Worm (Caenorhabditis elegans) whole organism, late embryonic: ENCODE results near the gene cyn-11.

ENCODE experiments used
- K09A11.1 ChIP-seq: sonication (generic microtip); optimal IDR thresholded peaks from 2 replicates; lab custom pipeline; 2017; ENCODE audit warnings: antibody characterized with exemption, mild to moderate bottlenecking, missing genetic modification characterization, missing compliant biosample characterization; ENCODE audit not compliant: insufficient read depth
- Y22D7AL.16 ChIP-seq: sonication (generic microtip); optimal IDR thresholded peaks from 2 replicates; lab custom pipeline; 2016; ENCODE audit warnings: missing genetic modification characterization, missing compliant biosample characterization
- ceh-14 ChIP-seq: sonication (generic microtip); optimal IDR thresholded peaks from 2 replicates; lab custom pipeline; 2016; ENCODE audit warnings: missing genotype, missing genetic modification characterization, missing compliant biosample characterization
- ceh-2 ChIP-seq: sonication (generic microtip); optimal IDR thresholded peaks from 2 replicates; lab custom pipeline; 2016; ENCODE audit warnings: missing genotype, missing genetic modification characterization, missing compliant biosample characterization
- ceh-24 ChIP-seq: sonication (generic microtip); optimal IDR thresholded peaks from 2 replicates; lab custom pipeline; 2016; ENCODE audit warnings: mild to moderate bottlenecking, missing genetic modification characterization, missing compliant biosample characterization
- ceh-30 ChIP-seq: fragments of 150-350 bp; optimal IDR thresholded peaks from 2 replicates; lab custom pipeline; 2014; ENCODE audit warnings: missing biosample characterization, missing genetic modification characterization
- ceh-48 ChIP-seq: sonication (generic microtip); optimal IDR thresholded peaks from 2 replicates; lab custom pipeline; 2016; ENCODE audit warnings: missing genetic modification characterization, inconsistent platforms, missing compliant biosample characterization
- ceh-9 ChIP-seq: sonication (generic microtip); optimal IDR thresholded peaks from 2 replicates; lab custom pipeline; 2016; ENCODE audit warnings: mild to moderate bottlenecking, missing genetic modification characterization, inconsistent platforms, missing compliant biosample characterization
- dmd-4 ChIP-seq: sonication (generic microtip); optimal IDR thresholded peaks from 2 replicates; lab custom pipeline; 2016; ENCODE audit warnings: borderline replicate concordance, missing genetic modification characterization, missing compliant biosample characterization
- elt-2 ChIP-seq: sonication (generic microtip); optimal IDR thresholded peaks from 2 replicates; lab custom pipeline; 2016; ENCODE audit warnings: missing genetic modification reagents, missing genetic modification characterization, missing compliant biosample characterization
- elt-4 ChIP-seq: sonication (generic microtip); optimal IDR thresholded peaks from 2 replicates; lab custom pipeline; 2016; ENCODE audit warnings: missing genetic modification characterization, missing compliant biosample characterization
- eyg-1 ChIP-seq: sonication (generic microtip); optimal IDR thresholded peaks from 2 replicates; lab custom pipeline; 2016; ENCODE audit warnings: missing genotype, missing genetic modification characterization, missing compliant biosample characterization
- fax-1 ChIP-seq: sonication (generic microtip); optimal IDR thresholded peaks from 2 replicates; lab custom pipeline; 2016; ENCODE audit warnings: missing genotype, missing genetic modification characterization, missing compliant biosample characterization
- fkh-10 ChIP-seq: fragments of 150-350 bp; optimal IDR thresholded peaks from 2 replicates; lab custom pipeline; 2014; ENCODE audit warnings: missing biosample characterization, missing genetic modification reagents, missing genetic modification characterization
- gmeb-2 ChIP-seq: sonication (generic microtip); optimal IDR thresholded peaks from 2 replicates; lab custom pipeline; 2016; ENCODE audit warnings: missing genetic modification characterization, inconsistent platforms, missing compliant biosample characterization
- hlh-13 ChIP-seq: fragments of 200-800 bp; sonication (Bioruptor generic); optimal IDR thresholded peaks from 2 replicates; lab custom pipeline; 2018; ENCODE audit warnings: mild to moderate bottlenecking, missing genetic modification characterization, missing compliant biosample characterization
- hlh-15 ChIP-seq: sonication (generic microtip); optimal IDR thresholded peaks from 2 replicates; lab custom pipeline; 2016; ENCODE audit warnings: missing genetic modification characterization, missing compliant biosample characterization
- hlh-30 ChIP-seq: sonication (generic microtip); optimal IDR thresholded peaks from 2 replicates; lab custom pipeline; 2017; ENCODE audit warnings: antibody characterized with exemption, missing genetic modification characterization, missing compliant biosample characterization; ENCODE audit not compliant: insufficient read depth
- hlh-6 ChIP-seq: sonication (generic microtip); optimal IDR thresholded peaks from 2 replicates; lab custom pipeline; 2016; ENCODE audit warnings: missing genotype, missing genetic modification characterization, missing compliant biosample characterization
- hlh-8 ChIP-seq: sonication (generic microtip); optimal IDR thresholded peaks from 2 replicates; lab custom pipeline; 2016; ENCODE audit warnings: missing genotype, missing genetic modification characterization, missing compliant biosample characterization
- lin-11 ChIP-seq: fragments of 200-800 bp; sonication (Bioruptor generic); optimal IDR thresholded peaks from 2 replicates; lab custom pipeline; 2018; ENCODE audit warnings: mild to moderate bottlenecking, missing genetic modification characterization, missing compliant biosample characterization
- nhr-11 ChIP-seq: fragments of 150-350 bp; optimal IDR thresholded peaks from 2 replicates; lab custom pipeline; 2014; ENCODE audit warnings: missing biosample characterization, missing genetic modification characterization
- npax-4 ChIP-seq: sonication (generic microtip); optimal IDR thresholded peaks from 2 replicates; lab custom pipeline; 2016; ENCODE audit warnings: missing genetic modification characterization, missing compliant biosample characterization
- pax-1 ChIP-seq: fragments of 150-350 bp; optimal IDR thresholded peaks from 2 replicates; lab custom pipeline; 2014; ENCODE audit warnings: missing biosample characterization, missing genetic modification characterization
- pha-2 ChIP-seq: sonication (generic microtip); optimal IDR thresholded peaks from 2 replicates; lab custom pipeline; 2017; ENCODE audit warnings: mild to moderate bottlenecking, missing genetic modification characterization, missing compliant biosample characterization
- pha-4 ChIP-seq: fragments of 150-350 bp; optimal IDR thresholded peaks from 2 replicates; lab custom pipeline; 2018; ENCODE audit warnings: missing biosample characterization, missing genetic modification reagents, missing genetic modification characterization
- ref-2 ChIP-seq: sonication (generic microtip); optimal IDR thresholded peaks from 2 replicates; lab custom pipeline; 2016; ENCODE audit warnings: missing genetic modification characterization, missing compliant biosample characterization
- sdc-2 ChIP-seq: sonication (generic microtip); optimal IDR thresholded peaks from 2 replicates; lab custom pipeline; 2016; ENCODE audit warnings: missing genotype, missing genetic modification characterization, missing compliant biosample characterization
- syd-9 ChIP-seq: sonication (generic microtip); optimal IDR thresholded peaks from 2 replicates; lab custom pipeline; 2016; ENCODE audit warnings: mild to moderate bottlenecking, missing genetic modification characterization, moderate library complexity, missing compliant biosample characterization
- unc-3 ChIP-seq, 2 experiments: fragments of 200-800 bp in 1 of 2; sonication (Bioruptor generic) in 1 of 2; sonication (generic microtip) in 1 of 2; conservative IDR thresholded peaks in 1 of 2; optimal IDR thresholded peaks in 1 of 2; 2 replicates each; pipeline versions ENCODE4 v1.3.6 to Lab custom; 2016 to 2022; ENCODE audit warnings: missing compliant biosample characterization in 2 of 2, missing genetic modification characterization in 2 of 2, missing genetic modification reagents in 1 of 2
- unc-86 ChIP-seq: sonication (generic microtip); optimal IDR thresholded peaks from 2 replicates; lab custom pipeline; 2016; ENCODE audit warnings: missing genetic modification characterization, missing compliant biosample characterization
- ztf-16 ChIP-seq: sonication (generic microtip); optimal IDR thresholded peaks from 2 replicates; lab custom pipeline; 2017; ENCODE audit warnings: missing genetic modification characterization, missing compliant biosample characterization

Gene cyn-11

DNA sequence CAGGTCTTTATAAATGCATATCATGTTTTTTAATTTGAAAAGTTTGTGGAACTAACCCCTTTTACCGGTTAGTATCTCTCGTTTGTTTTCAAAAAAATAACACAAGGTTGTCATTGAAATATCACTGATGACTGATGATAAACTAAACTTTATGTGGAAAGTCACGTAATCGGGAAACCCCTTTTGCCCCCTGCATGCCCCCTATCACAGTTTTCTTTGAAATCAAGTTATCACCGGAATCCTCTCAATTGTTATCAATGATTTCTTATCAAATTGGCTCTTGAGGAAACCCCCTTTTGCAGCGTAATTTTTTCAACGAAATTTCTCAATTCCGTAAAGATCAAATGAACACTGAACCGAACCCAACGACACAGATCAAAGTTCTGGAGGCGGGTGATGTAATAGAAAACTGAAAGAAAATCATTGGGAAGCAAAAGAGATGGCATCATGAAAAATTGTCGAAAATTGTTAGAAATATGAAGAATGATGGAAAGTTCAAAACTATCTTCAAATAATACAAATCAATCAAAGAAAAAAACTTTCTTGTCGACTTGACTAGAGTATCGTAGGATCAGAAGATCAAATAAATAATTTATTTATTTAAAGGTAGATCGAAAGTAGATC lies 24.4 kb upstream of the cyn-11 start:
- TF ChIP-seq ceh-14 (tag; lab: Kevin White, UChicago) (no peak), Y22D7AL.16 (no peak), ztf-16 (tag; lab: Kevin White, UChicago) (no peak), elt-2 (tag; lab: Kevin White, UChicago) (peak; percentile 95)

DNA sequence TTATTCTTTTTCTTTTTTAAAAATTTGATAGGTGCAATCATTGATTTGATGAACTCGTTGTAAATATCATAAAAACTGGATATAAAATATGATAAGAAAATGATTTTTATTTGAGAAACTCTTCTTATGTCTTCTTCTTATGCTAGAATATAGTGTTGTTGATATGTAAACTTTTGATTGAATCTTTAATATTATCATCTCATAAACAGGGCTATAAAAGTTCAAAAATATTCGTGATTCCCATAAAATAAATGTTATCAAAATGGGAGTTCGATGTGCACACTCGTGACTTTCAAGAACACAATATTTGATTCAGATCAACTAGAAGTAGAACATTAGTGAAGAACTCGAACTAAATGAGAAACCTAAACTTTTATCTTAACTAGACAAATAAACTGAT lies 22.9 kb upstream of the cyn-11 start:
- TF ChIP-seq fax-1 (tag; lab: Kevin White, UChicago) (no peak), pax-1 (tag; lab: Kevin White, UChicago) (no peak), pha-2 (tag; lab: Kevin White, UChicago) (no peak), ceh-30 (tag; lab: Kevin White, UChicago) (no peak), ceh-24 (no peak), syd-9 (tag; lab: Kevin White, UChicago) (no peak), eyg-1 (tag; lab: Kevin White, UChicago) (no peak), ceh-48 (tag; lab: Kevin White, UChicago) (no peak), hlh-8 (tag; lab: Kevin White, UChicago) (no peak), nhr-11 (tag; lab: Kevin White, UChicago) (no peak), elt-4 (no peak), ceh-14 (tag; lab: Kevin White, UChicago) (no peak), pha-4 (tag; lab: Kevin White, UChicago) (no peak)

- TF ChIP-seq syd-9 (tag; lab: Kevin White, UChicago) (no peak), elt-2 (tag; lab: Kevin White, UChicago) (peak; percentile 23)
- TF ChIP-seq, all 69 proteins: peak for 1
These were observed 22.2 kb upstream of the cyn-11 start for ce11 chrII:8738244-8738643.

- TF ChIP-seq dmd-4 (tag; lab: Kevin White, UChicago) = no peak
- TF ChIP-seq ztf-16 (tag; lab: Kevin White, UChicago) = no peak
- TF ChIP-seq eyg-1 (tag; lab: Kevin White, UChicago) = no peak
- no peak for TF ChIP-seq lin-11 (tag; lab: Kevin White, UChicago)
- TF ChIP-seq Y22D7AL.16 = no peak
- no peak for TF ChIP-seq unc-86
- no peak for TF ChIP-seq hlh-8 (tag; lab: Kevin White, UChicago)
- TF ChIP-seq hlh-15 = no peak
- no peak for TF ChIP-seq fkh-10
- no peak for TF ChIP-seq hlh-30 (tag; lab: Kevin White, UChicago)
- TF ChIP-seq ceh-2 (tag; lab: Kevin White, UChicago) = no peak
- TF ChIP-seq ceh-14 (tag; lab: Kevin White, UChicago) = no peak
- TF ChIP-seq npax-4 (tag; lab: Kevin White, UChicago) = no peak
- TF ChIP-seq hlh-6 (tag; lab: Kevin White, UChicago) = no peak
These were observed 21.4 kb upstream of the cyn-11 start, which contains the start of gene idpb-4 for ce11 chrII:8737456-8737855. Gene idpb-4 (minus strand): TSS chrII:8737556.

ce11 chrII:8733627-8734026 lies 17.5 kb upstream of the cyn-11 start:
- TF ChIP-seq hlh-30 (tag; lab: Kevin White, UChicago) (no peak), ceh-9 (tag; lab: Kevin White, UChicago) (no peak), unc-3 (GFP tag; conservative IDR thresholded peaks at IDR 0.05; lab: Robert Waterston, UW) (no peak), unc-3 (tag; optimal IDR thresholded peaks at IDR 0.05; lab: Kevin White, UChicago) (no peak), hlh-13 (GFP tag; lab: Kevin White, UChicago) (no peak), ceh-48 (tag; lab: Kevin White, UChicago) (no peak)
- TF ChIP-seq, all 69 proteins: peak for 0

DNA sequence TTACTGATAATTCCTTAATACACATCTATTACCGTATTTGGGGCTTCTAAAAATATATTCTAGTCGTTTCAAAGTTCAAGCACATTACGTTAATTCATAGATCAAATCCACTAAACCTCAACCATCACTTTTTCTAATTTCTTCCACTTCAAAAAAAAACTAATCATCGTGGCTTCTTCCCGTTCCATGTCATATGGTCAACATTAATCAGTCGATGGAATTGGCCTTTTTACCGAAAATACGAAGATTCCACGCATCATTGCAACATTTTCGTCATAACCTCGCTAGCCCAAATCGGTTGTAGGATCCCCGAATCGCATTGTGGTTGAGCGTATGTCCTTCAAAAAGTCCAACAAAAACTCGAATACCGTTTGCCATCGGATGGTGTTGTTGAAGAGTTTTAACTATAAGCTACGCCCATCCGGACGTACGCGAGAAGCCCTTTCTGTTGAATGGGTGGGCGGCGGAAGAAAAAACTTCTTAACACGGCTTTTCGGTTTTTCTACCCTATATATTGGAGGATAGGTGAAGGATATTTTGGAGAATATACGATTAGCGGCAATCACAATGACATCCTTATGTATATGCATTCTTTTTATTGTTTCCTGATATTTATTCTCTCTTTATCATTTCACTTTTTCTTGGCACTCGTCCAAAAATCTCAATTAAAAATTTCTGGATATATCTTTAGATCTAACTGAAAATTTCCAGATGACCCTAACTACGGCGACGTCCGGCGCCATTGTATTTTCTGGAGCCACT lies 16.4 kb upstream of the cyn-11 start, which contains the start of gene rol-6:
TSS of gene rol-6 (plus strand) at position 712 of the 762 bp plus-strand sequence.
- TF ChIP-seq gmeb-2 (tag; lab: Kevin White, UChicago) (no peak), ceh-30 (tag; lab: Kevin White, UChicago) (no peak), sdc-2 (tag; lab: Kevin White, UChicago) (no peak), ref-2 (no peak), hlh-13 (GFP tag; lab: Kevin White, UChicago) (no peak), K09A11.1 (tag; lab: Kevin White, UChicago) (no peak), lin-11 (tag; lab: Kevin White, UChicago) (no peak)
